Worm (Caenorhabditis elegans): ENCODE results near the gene mrpl-40.

The mrpl-40 gene

DNA sequence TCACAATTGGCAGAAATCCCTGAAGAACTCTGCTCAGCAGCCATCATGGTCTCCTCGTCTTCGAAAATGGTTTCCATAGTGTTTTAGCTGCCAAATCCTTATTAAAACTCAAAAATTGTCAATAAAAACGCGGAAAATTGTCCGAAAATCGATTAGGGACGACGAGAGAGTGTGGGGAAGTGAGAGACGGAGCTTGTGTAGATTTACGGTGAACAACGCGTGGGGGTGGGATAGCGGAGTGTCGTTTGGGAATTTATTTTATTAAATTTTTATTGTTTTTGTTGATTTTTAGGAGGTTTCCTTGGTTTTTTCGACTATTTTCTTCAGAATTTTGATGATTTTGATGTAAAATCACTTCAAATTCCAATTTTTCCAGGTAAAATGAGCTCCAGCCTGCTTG, at the start of gene mrpl-40, which contains the start of gene F54C4.4:
Gene mrpl-40 (plus strand): TSS at position 377 of the 400 bp plus-strand sequence.
Gene F54C4.4 (minus strand): TSS at position 199 of the 400 bp plus-strand sequence.
- no peak for TF ChIP-seq unc-62 (GFP tag; optimal IDR thresholded peaks at IDR 0.05)

DNA sequence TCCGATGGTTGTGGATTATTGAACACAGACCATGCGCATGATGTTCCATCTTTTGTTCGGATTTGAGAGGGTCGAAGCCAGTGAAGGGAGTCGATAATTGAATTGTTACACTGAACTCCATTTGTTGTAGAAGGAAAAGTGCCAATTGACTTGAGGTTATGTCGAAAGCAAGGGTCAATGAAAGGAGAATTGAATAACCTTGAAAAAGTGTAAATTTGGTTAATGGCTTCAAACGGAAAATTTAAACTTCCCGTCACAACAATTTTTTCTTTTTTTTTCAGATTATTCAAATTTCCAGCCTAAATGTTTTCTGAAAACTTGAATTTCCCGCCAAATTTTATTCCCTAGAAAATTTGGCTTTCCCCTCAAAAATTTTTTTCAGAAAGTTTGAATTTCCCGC, 49.2 kb upstream of the mrpl-40 start, which contains the start of gene clp-10:
Gene clp-10 (minus strand): TSS at position 101 of the 400 bp plus-strand sequence.
- TF ChIP-seq unc-62 (GFP tag; optimal IDR thresholded peaks at IDR 0.05), result no peak

DNA sequence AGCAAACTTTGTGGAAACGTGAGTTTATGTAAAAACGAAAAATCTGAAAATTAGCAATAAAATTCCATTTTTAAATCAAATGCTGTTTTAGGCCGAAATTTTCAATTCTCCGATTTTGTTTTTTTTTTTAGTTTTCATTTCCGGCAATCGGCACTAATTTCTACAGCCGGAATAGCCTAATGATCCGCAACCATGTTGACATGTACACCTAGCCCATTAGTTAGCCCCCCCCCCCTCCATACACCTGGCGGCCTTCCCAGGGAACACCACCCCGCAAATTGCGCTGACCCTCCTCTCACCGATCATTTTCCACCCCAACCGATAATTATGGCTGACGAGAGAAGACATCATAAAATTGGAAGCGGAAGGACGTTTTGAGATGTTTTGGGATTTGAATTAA, 47.8 kb upstream of the mrpl-40 start:
- TF ChIP-seq unc-62 (GFP tag; optimal IDR thresholded peaks at IDR 0.05), result no peak

DNA sequence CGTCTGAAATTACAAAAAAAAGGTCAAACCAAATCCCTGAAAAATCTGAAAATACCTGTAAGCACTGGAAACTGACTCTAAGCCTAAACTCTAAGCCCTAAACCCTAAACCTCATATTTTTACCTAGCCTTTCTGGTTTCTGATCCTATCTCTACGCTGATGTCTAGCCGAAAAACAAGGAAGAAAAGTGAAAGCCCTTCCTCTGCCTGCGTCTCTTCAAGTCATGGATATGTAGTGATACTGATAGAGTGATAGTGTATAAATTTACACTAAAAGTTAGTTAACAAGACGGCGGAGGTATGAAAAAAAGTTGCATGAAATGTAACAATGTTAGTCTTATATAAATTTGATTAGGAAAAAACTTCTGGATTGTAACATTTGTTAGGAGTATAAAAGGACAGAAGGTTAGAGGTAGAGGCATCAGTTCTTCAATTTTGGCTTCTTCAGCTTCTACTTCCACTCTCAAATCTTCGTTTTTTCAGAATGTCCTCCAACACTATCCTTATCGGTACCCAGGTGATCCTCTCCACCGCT, 46.7 kb upstream of the mrpl-40 start, which contains the start of gene col-88:
Gene col-88 (plus strand): TSS at position 484 of the 534 bp plus-strand sequence.
- TF ChIP-seq unc-62 (GFP tag; optimal IDR thresholded peaks at IDR 0.05), result no peak

DNA sequence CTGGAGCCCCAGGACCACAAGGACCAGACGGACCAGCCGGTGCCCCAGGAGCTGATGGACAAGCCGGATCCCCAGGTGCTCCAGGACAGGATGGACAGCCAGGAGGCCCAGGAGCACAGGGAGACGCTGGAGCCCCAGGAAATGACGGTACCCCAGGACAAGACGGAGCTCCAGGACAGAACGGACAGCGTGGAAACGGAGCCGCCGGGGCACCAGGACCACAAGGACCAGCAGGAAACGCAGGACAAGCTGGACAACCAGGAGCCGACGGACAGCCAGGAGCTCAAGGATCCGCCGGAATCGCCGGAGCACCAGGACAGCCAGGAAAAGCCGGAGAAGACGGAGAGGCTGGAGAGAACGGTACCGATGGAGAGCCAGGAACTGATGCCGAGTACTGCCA, 45.9 kb upstream of the mrpl-40 start:
- TF ChIP-seq unc-62 (GFP tag; optimal IDR thresholded peaks at IDR 0.05), result no peak

DNA sequence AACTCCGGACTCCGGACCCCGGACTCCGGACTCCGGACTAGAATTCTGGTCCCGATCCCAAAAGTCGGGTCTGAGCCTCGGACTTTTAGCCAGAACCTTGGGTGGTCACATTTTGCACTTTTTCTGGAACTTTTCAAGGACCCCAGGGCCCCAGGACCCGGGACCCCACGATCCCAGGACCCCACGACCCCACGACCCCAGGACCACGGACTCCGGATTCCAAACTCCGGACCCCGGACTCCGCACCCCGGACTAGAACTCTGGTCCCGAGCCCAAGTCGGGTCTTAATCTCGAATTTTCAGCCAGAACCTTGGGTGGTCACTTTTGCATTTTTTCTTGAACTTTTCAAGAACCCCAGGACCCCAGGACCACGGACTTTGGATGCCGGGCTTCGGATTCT, 44.6 kb upstream of the mrpl-40 start:
- TF ChIP-seq unc-62 (GFP tag; optimal IDR thresholded peaks at IDR 0.05), result no peak

DNA sequence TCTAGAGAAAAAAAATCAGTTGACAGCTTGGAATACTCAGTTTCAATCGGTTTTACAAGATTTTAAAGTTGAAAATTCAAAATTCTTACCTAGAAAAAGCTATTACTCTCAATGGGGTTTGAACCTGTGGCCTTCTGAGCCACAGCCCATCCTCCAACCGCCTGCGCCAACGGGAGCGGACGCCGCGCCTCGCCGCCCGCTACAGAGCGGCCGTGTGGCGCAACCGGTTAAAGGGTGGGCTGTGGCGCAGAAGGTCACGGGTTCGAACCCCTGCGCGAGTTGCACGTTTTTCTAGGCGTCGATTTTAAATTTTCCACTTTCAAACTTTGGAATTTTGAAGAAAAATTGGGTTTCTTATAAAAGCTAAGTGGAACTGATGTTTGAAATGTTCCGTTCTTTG, 39.0 kb upstream of the mrpl-40 start:
- TF ChIP-seq unc-62 (GFP tag; optimal IDR thresholded peaks at IDR 0.05), result no peak

DNA sequence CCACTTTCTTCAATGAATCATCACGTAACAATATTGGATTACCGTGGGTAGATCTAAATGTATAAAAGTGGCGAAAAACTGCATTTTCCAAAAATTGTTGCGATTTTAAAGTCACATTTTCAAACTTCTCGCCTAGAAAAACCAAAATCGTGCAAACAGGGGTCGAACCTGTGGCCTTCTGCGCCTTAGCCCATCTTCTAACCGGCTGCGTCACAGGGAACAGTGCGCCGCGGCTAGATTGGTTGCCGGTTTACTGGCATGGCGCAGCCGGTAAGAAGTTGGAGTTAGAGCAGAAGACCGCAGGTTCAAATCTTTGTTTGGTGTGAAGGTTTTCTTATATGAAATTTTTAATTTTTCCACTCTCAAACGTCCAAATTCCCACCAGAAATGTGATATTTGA, 38.3 kb upstream of the mrpl-40 start:
- TF ChIP-seq unc-62 (GFP tag; optimal IDR thresholded peaks at IDR 0.05), result no peak

DNA sequence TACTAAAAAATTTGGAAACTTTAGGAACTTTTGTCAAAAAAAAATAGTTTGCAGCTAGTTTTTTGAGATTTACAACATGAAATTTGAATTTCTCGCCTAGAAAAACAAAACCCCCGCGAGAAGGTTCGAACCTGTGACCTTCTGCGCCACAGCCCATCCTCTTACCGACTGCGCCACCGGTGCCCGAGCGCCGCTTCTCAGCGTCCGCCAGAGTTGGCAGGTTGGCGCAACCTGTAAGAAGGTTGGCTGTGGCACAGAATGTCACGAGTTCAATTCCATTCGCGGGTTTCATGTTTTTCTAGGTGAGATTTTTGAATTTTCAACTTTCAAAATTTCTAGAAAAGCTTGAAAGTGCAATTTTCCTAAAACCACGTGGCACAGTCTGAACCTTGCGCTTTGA, 36.9 kb upstream of the mrpl-40 start:
- TF ChIP-seq unc-62 (GFP tag; optimal IDR thresholded peaks at IDR 0.05), result no peak

DNA sequence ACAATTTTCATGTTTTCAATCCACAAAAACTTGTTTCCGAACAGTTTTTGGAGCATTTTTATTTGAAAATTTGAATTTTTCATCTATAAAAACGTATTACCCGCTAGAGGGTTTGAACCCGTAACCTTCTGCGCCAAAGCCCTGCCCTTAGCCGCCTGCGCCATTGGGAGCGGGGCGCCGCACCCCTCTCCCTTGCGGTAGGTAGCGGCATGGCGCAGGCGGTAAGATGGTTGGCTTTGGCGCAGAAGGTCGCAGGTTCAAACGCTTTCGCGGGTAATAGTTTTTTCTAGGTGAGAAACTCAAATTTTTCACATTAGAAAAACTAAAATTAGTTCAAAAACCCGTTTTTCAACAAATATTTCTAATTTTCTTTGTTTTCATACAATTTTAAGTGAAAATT, 35.7 kb upstream of the mrpl-40 start:
- TF ChIP-seq unc-62 (GFP tag; optimal IDR thresholded peaks at IDR 0.05), result no peak

DNA sequence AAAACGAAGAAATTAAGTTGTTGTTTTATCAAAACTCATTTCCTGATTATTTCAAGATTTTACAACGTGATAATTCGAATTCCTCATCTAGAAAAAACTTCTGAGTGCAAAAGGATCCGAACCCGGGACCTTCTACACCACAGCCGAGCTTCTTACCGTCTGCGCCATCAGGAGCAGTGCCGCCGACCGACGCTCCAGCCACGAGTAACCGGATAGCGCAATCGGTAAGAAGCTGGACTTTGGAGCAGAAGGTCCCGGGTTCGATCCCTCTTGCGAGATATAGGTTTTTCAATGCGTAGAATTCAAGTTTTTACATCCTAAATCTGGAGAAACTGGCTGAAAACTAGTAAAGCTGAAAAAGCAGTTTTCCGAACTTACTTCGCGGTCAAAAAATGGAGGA, 33.7 kb upstream of the mrpl-40 start:
- TF ChIP-seq unc-62 (GFP tag; optimal IDR thresholded peaks at IDR 0.05), result no peak

DNA sequence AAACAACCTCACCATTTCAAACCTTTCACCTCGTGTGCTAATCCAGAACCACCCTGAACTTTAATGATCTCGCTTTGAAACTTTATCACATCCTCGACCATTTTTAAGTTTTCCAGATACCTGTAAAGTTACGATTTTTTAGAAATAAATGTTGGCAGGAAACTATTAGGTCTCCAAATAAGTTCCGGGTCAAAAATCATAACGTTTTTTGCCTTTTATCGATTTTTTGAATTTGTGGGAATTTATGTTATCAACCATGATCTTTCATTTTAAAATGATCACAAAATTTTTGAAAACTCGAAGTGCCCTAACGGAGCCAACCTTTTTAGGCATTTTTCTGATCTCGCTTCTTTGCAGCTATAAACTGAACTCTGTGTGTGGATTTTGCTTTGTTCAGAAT, 26.3 kb upstream of the mrpl-40 start, which contains the start of gene btb-5:
Gene btb-5 (minus strand): TSS at position 101 of the 400 bp plus-strand sequence.
- TF ChIP-seq unc-62 (GFP tag; optimal IDR thresholded peaks at IDR 0.05), result no peak

DNA sequence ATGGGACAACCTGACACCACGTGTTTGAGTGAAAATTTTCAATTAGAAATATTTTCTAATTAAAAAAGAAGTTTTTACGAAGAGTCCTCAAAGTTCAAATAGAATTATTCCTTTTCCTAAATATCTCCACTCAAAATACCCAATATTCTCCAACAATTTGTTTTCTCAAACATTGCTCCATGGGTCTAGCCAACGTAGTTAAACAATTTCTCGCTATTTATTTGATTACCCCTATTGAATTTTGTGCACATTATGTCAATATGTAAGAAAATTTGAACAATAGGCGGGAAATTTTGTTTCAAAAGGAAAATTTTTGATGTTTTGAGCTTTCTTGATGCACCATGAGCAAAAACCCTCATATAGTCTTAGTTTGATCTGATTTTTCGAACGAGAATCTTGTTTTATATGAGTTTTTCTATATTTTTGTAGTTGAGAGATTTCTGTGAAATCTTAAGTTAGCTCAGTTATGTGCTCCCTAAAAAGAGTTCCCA, 24.9 kb upstream of the mrpl-40 start:
- no peak for TF ChIP-seq unc-62 (GFP tag; optimal IDR thresholded peaks at IDR 0.05)

DNA sequence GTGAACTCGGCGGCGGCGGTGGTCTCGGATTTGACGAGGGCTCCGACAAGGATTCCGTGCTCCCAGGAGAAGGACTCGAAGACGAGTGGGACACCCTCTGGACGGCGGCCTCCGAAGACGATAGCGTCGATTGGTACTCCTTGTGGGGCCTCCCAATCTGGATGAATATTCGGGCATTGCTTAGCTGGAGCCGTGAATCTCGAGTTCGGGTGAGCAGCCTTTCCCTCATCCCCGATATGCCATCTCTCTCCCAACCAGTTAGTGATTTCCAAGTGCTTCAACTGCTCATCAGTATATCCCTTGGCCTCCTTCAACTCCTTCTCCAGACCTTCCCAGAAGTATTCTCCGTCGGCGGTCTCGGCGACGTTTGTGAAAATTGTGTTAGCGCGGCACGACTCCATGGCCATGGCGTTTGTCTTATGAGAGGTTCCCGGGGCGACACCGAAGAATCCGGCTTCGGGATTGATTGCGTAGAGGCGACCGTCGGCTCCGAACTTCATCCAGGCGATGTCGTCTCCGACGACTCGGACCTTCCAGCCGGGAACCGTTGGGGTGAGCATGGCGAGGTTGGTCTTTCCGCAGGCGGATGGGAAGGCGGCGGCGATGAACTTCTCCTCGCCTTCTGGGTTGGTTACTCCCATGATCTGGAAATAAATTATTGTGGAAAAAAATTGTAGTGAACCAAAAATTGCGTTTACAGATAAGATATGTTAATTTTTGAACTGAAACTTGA, 23.6 kb upstream of the mrpl-40 start:
- TF ChIP-seq unc-62 (GFP tag; optimal IDR thresholded peaks at IDR 0.05), result no peak

DNA sequence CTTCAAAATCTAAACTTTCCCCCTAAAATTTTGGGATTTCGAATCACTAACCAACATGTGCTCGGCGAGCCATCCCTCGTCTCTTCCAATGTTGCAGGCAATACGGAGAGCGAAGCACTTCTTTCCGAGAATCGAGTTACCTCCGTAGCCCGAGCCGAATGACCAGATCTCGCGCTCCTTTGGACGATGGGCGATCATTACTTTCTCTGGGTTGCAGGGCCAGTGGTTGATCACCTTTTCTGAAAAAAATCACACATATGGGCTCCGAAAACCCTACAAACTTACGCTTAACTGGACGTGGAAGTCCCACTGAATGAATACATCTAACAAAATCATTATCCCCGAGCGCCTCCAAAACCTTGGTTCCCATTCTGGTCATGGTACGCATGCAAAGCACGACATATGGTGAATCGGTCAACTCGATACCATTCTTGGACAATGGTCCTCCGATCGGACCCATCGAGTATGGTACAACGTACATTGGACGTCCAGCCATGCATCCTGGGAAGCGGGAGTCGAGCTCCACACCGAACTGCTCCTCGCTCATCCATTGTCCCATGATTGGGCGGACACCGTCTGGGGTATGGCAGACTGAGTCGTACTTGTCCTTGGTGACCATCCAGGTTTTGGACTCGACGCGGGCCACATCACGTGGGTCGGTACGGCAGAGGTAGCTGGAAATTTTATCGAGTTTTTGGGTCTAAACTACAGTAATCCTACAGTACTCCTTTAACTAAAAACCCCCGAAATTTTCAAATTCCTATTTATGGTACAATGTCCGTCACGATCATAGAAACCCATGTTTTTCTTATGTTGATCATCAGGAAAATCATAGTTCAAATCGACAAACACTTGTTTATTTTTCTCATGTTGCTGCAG, 22.4 kb upstream of the mrpl-40 start:
- TF ChIP-seq unc-62 (GFP tag; optimal IDR thresholded peaks at IDR 0.05), result no peak

DNA sequence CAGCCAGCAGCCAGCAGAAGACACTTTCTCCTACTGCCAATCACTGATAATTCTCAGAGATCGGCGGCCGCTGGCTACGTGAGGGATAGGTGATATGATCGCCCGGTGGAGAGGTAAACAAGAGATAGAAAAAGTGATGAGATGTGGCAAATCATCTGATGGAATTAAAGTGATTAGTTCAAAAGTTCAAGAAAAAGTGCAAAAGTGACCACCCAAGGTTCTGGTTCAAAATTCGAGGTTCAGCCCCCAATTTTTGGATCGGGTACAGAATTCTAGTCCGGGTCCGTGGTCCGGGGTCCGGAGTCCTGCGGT, 21.8 kb upstream of the mrpl-40 start:
- no peak for TF ChIP-seq unc-62 (GFP tag; optimal IDR thresholded peaks at IDR 0.05)

Data from whole organism, dauer.